Fruit fly (Drosophila melanogaster) whole organism, adult: ENCODE data around the gene Targ2.

Experiments used
- CG33017 ChIP-seq: fragments of 200-800 bp; sonication (Bioruptor generic); optimal IDR thresholded peaks from 2 replicates; lab custom pipeline; 2018; ENCODE audit warnings: missing biosample characterization, mild to moderate bottlenecking, missing genetic modification characterization, moderate library complexity
- Mnt ChIP-seq: fragments of 200-800 bp; sonication (Bioruptor generic); optimal IDR thresholded peaks from 2 replicates; lab custom pipeline; 2016; ENCODE audit warnings: missing biosample characterization, mild to moderate bottlenecking, missing genetic modification characterization

dm6 chr3L:21175531-21176271 is 27.3 kb downstream of the Targ2 start:
- no peak for TF ChIP-seq CG33017 (tag; lab: Kevin White, UChicago)
- TF ChIP-seq Mnt (GFP tag; lab: Kevin White, UChicago), result peak; percentile 37
